Fruit fly (Drosophila melanogaster): Measurements from ENCODE around the gene CG5024.

DNA sequence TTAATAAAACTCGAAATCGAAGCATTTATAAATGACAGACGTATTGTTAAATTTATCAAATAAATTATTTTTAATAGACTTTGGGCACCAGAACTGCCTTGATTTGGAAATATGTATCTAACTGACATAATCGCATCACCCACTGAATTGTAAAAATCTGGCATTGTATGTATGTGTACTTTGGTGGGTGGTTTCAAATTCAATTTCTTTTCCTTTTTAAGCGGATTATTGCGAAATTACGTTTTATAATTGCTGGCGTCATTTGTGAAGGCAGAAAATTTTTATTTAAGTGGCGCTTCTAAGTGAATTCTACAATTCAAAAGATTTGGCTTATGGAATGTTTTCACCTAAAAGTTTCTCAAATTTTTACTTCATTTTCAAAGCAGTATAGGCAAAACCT is 32.7 kb upstream of the CG5024 start, which contains the start of gene CG4956:
- TF ChIP-seq EcR (GFP tag; optimal IDR thresholded peaks at IDR 0.05) (no peak), D1 (tag; optimal IDR thresholded peaks at IDR 0.05) (no peak), CG14655 (GFP tag; optimal IDR thresholded peaks at IDR 0.05) (no peak), rn (GFP tag; IDR thresholded peaks at IDR 0.05) (no peak), Snoo (tag; optimal IDR thresholded peaks at IDR 0.05) (no peak), CG17806 (tag; optimal IDR thresholded peaks at IDR 0.05) (no peak), Pif1B (GFP tag; optimal IDR thresholded peaks at IDR 0.05) (no peak), CG15710 (tag; optimal IDR thresholded peaks at IDR 0.05) (no peak), CG4496 (GFP tag; IDR thresholded peaks at IDR 0.05) (no peak), CG32121 (GFP tag; IDR thresholded peaks at IDR 0.05) (no peak)
